Fruit fly (Drosophila melanogaster) whole organism, embryonic: ENCODE measurements around the gene dbr.

ENCODE experiments used
- Asciz ChIP-seq: fragments of 200-800 bp; sonication (Bioruptor generic); optimal IDR thresholded peaks from 2 replicates; lab custom pipeline; 2017; ENCODE audit warnings: missing biosample characterization, mild to moderate bottlenecking, missing genetic modification characterization, missing genetic modification reagents
- CG10209 ChIP-seq: fragments of 200-800 bp; sonication (Bioruptor generic); optimal IDR thresholded peaks from 3 replicates; lab custom pipeline; 2017; ENCODE audit warnings: missing biosample characterization, mild to moderate bottlenecking, missing genetic modification characterization, missing genetic modification reagents
- CG12155 ChIP-seq: fragments of 200-800 bp; sonication (Bioruptor generic); optimal IDR thresholded peaks from 3 replicates; lab custom pipeline; 2016; ENCODE audit warnings: missing biosample characterization, missing genetic modification characterization
- CG14014 ChIP-seq: fragments of 200-800 bp; sonication (Bioruptor generic); IDR thresholded peaks from 2 replicates; pipeline ENCODE4 v1.3.6; 2022; ENCODE audit warnings: missing biosample characterization, missing genetic modification characterization
- CG15601 ChIP-seq: fragments of 200-800 bp; sonication (Bioruptor generic); optimal IDR thresholded peaks from 3 replicates; lab custom pipeline; 2019; ENCODE audit warnings: missing biosample characterization, mild to moderate bottlenecking, missing genetic modification characterization, moderate library complexity
- CG15696 ChIP-seq: fragments of 200-800 bp; sonication (Bioruptor generic); optimal IDR thresholded peaks from 2 replicates; lab custom pipeline; 2019; ENCODE audit warnings: missing biosample characterization, mild to moderate bottlenecking, missing genetic modification characterization, moderate library complexity
- CG16863 ChIP-seq: fragments of 200-800 bp; sonication (Bioruptor generic); optimal IDR thresholded peaks from 3 replicates; lab custom pipeline; 2016; ENCODE audit warnings: missing biosample characterization, missing genetic modification characterization
- CG1832 ChIP-seq: fragments of 200-800 bp; sonication (Bioruptor generic); optimal IDR thresholded peaks from 2 replicates; lab custom pipeline; 2017; ENCODE audit warnings: missing biosample characterization, mild to moderate bottlenecking, missing genetic modification characterization, inconsistent platforms
- CG18619 ChIP-seq: fragments of 200-800 bp; sonication (Bioruptor generic); optimal IDR thresholded peaks from 3 replicates; lab custom pipeline; 2017; ENCODE audit warnings: missing biosample characterization, mild to moderate bottlenecking, missing genetic modification characterization
- CG33213 ChIP-seq: fragments of 200-800 bp; sonication (Bioruptor generic); optimal IDR thresholded peaks from 3 replicates; lab custom pipeline; 2016; ENCODE audit warnings: missing biosample characterization, missing genetic modification characterization
- CG33557 ChIP-seq: fragments of 200-800 bp; sonication (Bioruptor generic); optimal IDR thresholded peaks from 2 replicates; lab custom pipeline; 2019; ENCODE audit warnings: missing biosample characterization, mild to moderate bottlenecking, missing genetic modification characterization, moderate library complexity
- CG34224 ChIP-seq: fragments of 200-800 bp; sonication (Bioruptor generic); IDR thresholded peaks from 3 replicates; pipeline ENCODE4 v1.3.6; 2022; ENCODE audit warnings: missing biosample characterization, missing genetic modification characterization; ENCODE audit not compliant: partially characterized antibody
- CG3847 ChIP-seq: fragments of 200-800 bp; sonication (Bioruptor generic); IDR thresholded peaks from 2 replicates; pipeline ENCODE4 v1.3.6; 2022; ENCODE audit warnings: missing biosample characterization, missing genetic modification characterization
- CG6654 ChIP-seq: fragments of 200-800 bp; sonication (Bioruptor generic); optimal IDR thresholded peaks from 2 replicates; lab custom pipeline; 2017; ENCODE audit warnings: missing biosample characterization, mild to moderate bottlenecking, missing genetic modification characterization
- CG7839 ChIP-seq: fragments of 200-800 bp; sonication (Bioruptor generic); optimal IDR thresholded peaks from 3 replicates; lab custom pipeline; 2018; ENCODE audit warnings: missing biosample characterization, mild to moderate bottlenecking, missing genetic modification characterization, moderate library complexity
- CG8290 ChIP-seq, 3 experiments: fragments of 200-800 bp; sonication (Bioruptor generic); optimal IDR thresholded peaks; 2 replicates each; lab custom pipeline; 2016 to 2019; ENCODE audit warnings: missing biosample characterization in 3 of 3, missing genetic modification characterization in 3 of 3, mild to moderate bottlenecking in 2 of 3, moderate library complexity in 1 of 3
- CG8765 ChIP-seq: fragments of 200-800 bp; sonication (Bioruptor generic); IDR thresholded peaks from 2 replicates; pipeline ENCODE4 v1.3.6; 2022; ENCODE audit warnings: missing biosample characterization, missing genetic modification characterization
- CG9215 ChIP-seq: fragments of 200-800 bp; sonication (Bioruptor generic); IDR thresholded peaks from 2 replicates; pipeline ENCODE4 v1.3.6; 2022; ENCODE audit warnings: missing biosample characterization, missing genetic modification characterization
- CG9817 ChIP-seq: fragments of 200-800 bp; sonication (Bioruptor generic); optimal IDR thresholded peaks from 2 replicates; lab custom pipeline; 2018; ENCODE audit warnings: missing biosample characterization, mild to moderate bottlenecking, missing genetic modification characterization, moderate library complexity
- CTCF ChIP-seq: fragments of 200-800 bp; sonication (Bioruptor generic); optimal IDR thresholded peaks from 2 replicates; lab custom pipeline; 2017; ENCODE audit warnings: missing biosample characterization, mild to moderate bottlenecking, missing genetic modification characterization, moderate library complexity
- CrebB ChIP-seq: fragments of 200-800 bp; sonication (Bioruptor generic); optimal IDR thresholded peaks from 3 replicates; lab custom pipeline; 2018; ENCODE audit warnings: missing biosample characterization, mild to moderate bottlenecking, missing genetic modification characterization
- D ChIP-seq, 2 experiments: fragments of 200-800 bp in 1 of 2; fragments of >200 bp in 1 of 2; sonication (Bioruptor generic) in 1 of 2; optimal IDR thresholded peaks; 2 replicates in 1 of 2; 3 replicates in 1 of 2; lab custom pipeline; 2017; ENCODE audit warnings: mild to moderate bottlenecking in 1 of 2, missing biosample characterization in 1 of 2, missing genetic modification characterization in 1 of 2, missing genetic modification reagents in 1 of 2
- Dll ChIP-seq: fragments of 200-800 bp; sonication (Bioruptor generic); IDR thresholded peaks from 4 replicates; pipeline ENCODE4 v1.3.6; 2022; ENCODE audit warnings: missing biosample characterization, missing genetic modification characterization; ENCODE audit not compliant: partially characterized antibody
- Dp ChIP-seq: fragments of 200-800 bp; sonication (Bioruptor generic); optimal IDR thresholded peaks from 2 replicates; lab custom pipeline; 2018; ENCODE audit warnings: missing biosample characterization, mild to moderate bottlenecking, missing genetic modification characterization, moderate library complexity
- Fer1 ChIP-seq: fragments of 200-800 bp; sonication (Bioruptor generic); optimal IDR thresholded peaks from 2 replicates; lab custom pipeline; 2017; ENCODE audit warnings: missing biosample characterization, mild to moderate bottlenecking, missing genetic modification characterization
- Gug ChIP-seq: fragments of 200-800 bp; sonication (Bioruptor generic); IDR thresholded peaks from 4 replicates; pipeline ENCODE4 v1.3.6; 2022; ENCODE audit warnings: missing biosample characterization, missing genetic modification characterization
- HLHmδ ChIP-seq: fragments of 200-800 bp; sonication (Bioruptor generic); optimal IDR thresholded peaks from 2 replicates; lab custom pipeline; 2018; ENCODE audit warnings: missing biosample characterization, mild to moderate bottlenecking, missing genetic modification characterization, moderate library complexity
- Lhr ChIP-seq: fragments of 200-800 bp; sonication (Bioruptor generic); optimal IDR thresholded peaks from 3 replicates; lab custom pipeline; 2017; ENCODE audit warnings: mild to moderate bottlenecking, missing biosample characterization, missing genetic modification reagents, missing genetic modification characterization
- NC2α ChIP-seq: fragments of 200-800 bp; sonication (Bioruptor generic); optimal IDR thresholded peaks from 2 replicates; lab custom pipeline; 2016; ENCODE audit warnings: missing biosample characterization, missing genetic modification characterization
- Neu2 ChIP-seq: fragments of 200-800 bp; sonication (Bioruptor generic); optimal IDR thresholded peaks from 3 replicates; lab custom pipeline; 2016; ENCODE audit warnings: missing biosample characterization, missing genetic modification characterization, borderline replicate concordance
- Ptx1 ChIP-seq: fragments of 200-800 bp; sonication (Bioruptor generic); IDR thresholded peaks from 2 replicates; pipeline ENCODE4 v1.3.6; 2022; ENCODE audit warnings: missing biosample characterization, missing genetic modification characterization
- Six4 ChIP-seq: fragments of 200-800 bp; sonication (Bioruptor generic); optimal IDR thresholded peaks from 2 replicates; lab custom pipeline; 2016; ENCODE audit warnings: missing biosample characterization, missing genetic modification characterization
- abd-A ChIP-seq: fragments of 200-800 bp; sonication (Bioruptor generic); optimal IDR thresholded peaks from 3 replicates; lab custom pipeline; 2019; ENCODE audit warnings: missing biosample characterization, mild to moderate bottlenecking, missing genetic modification characterization, moderate library complexity
- cato ChIP-seq: fragments of 200-800 bp; sonication (Bioruptor generic); optimal IDR thresholded peaks from 2 replicates; lab custom pipeline; 2016; ENCODE audit warnings: missing biosample characterization, missing genetic modification characterization, borderline replicate concordance
- chn ChIP-seq: fragments of 200-800 bp; sonication (Bioruptor generic); optimal IDR thresholded peaks from 2 replicates; lab custom pipeline; 2016; ENCODE audit warnings: missing biosample characterization, missing genetic modification characterization
- cwo ChIP-seq: fragments of 200-800 bp; sonication (Bioruptor generic); optimal IDR thresholded peaks from 3 replicates; lab custom pipeline; 2017; ENCODE audit warnings: missing biosample characterization, missing genetic modification characterization, mild to moderate bottlenecking, moderate library complexity, missing genetic modification reagents
- exex ChIP-seq: fragments of 200-800 bp; sonication (Bioruptor generic); optimal IDR thresholded peaks from 4 replicates; lab custom pipeline; 2018; ENCODE audit warnings: missing biosample characterization, mild to moderate bottlenecking, missing genetic modification characterization, moderate library complexity
- gcm ChIP-seq: fragments of 200-800 bp; sonication (Bioruptor generic); optimal IDR thresholded peaks from 2 replicates; lab custom pipeline; 2019; ENCODE audit warnings: missing biosample characterization, mild to moderate bottlenecking, missing genetic modification characterization, moderate library complexity
- gsb-n ChIP-seq: fragments of 200-800 bp; sonication (Bioruptor generic); optimal IDR thresholded peaks from 3 replicates; lab custom pipeline; 2018; ENCODE audit warnings: missing biosample characterization, mild to moderate bottlenecking, missing genetic modification characterization
- klu ChIP-seq: fragments of 200-800 bp; sonication (Bioruptor generic); IDR thresholded peaks from 2 replicates; pipeline ENCODE4 v1.3.6; 2022; ENCODE audit warnings: missing biosample characterization, missing genetic modification characterization
- peb ChIP-seq: fragments of 200-800 bp; sonication (Bioruptor generic); IDR thresholded peaks from 2 replicates; pipeline ENCODE4 v1.3.6; 2022; ENCODE audit warnings: missing biosample characterization, missing genetic modification characterization
- phol ChIP-seq: fragments of 200-800 bp; sonication (Bioruptor generic); optimal IDR thresholded peaks from 3 replicates; lab custom pipeline; 2018; ENCODE audit warnings: missing biosample characterization, mild to moderate bottlenecking, missing genetic modification characterization, moderate library complexity
- psq ChIP-seq: fragments of 200-800 bp; sonication (Bioruptor generic); optimal IDR thresholded peaks from 2 replicates; lab custom pipeline; 2017; ENCODE audit warnings: missing biosample characterization, missing genetic modification characterization
- sc ChIP-seq, 3 experiments: fragments of >200 bp in 2 of 3; fragments of 200-800 bp in 1 of 3; sonication (Bioruptor generic) in 1 of 3; optimal IDR thresholded peaks; 2 replicates in 2 of 3; 3 replicates in 1 of 3; lab custom pipeline; 2017; ENCODE audit warnings: mild to moderate bottlenecking in 1 of 3, missing biosample characterization in 1 of 3, missing genetic modification characterization in 1 of 3, missing genetic modification reagents in 1 of 3
- sd ChIP-seq: fragments of 200-800 bp; sonication (Bioruptor generic); optimal IDR thresholded peaks from 3 replicates; lab custom pipeline; 2018; ENCODE audit warnings: missing biosample characterization, mild to moderate bottlenecking, missing genetic modification characterization, moderate library complexity
- slou ChIP-seq: fragments of 200-800 bp; sonication (Bioruptor generic); optimal IDR thresholded peaks from 3 replicates; lab custom pipeline; 2016; ENCODE audit warnings: missing biosample characterization, missing genetic modification characterization
- sqz ChIP-seq: fragments of 200-800 bp; sonication (Bioruptor generic); optimal IDR thresholded peaks from 3 replicates; lab custom pipeline; 2018; ENCODE audit warnings: missing biosample characterization, mild to moderate bottlenecking, missing genetic modification characterization
- wek ChIP-seq: fragments of 200-800 bp; sonication (Bioruptor generic); optimal IDR thresholded peaks from 3 replicates; lab custom pipeline; 2018; ENCODE audit warnings: missing biosample characterization, mild to moderate bottlenecking, missing genetic modification characterization, moderate library complexity
- z ChIP-seq: fragments of 200-800 bp; sonication (Bioruptor generic); IDR thresholded peaks from 3 replicates; pipeline ENCODE4 v1.3.6; 2022; ENCODE audit warnings: missing biosample characterization, missing genetic modification characterization

dbr gene

DNA sequence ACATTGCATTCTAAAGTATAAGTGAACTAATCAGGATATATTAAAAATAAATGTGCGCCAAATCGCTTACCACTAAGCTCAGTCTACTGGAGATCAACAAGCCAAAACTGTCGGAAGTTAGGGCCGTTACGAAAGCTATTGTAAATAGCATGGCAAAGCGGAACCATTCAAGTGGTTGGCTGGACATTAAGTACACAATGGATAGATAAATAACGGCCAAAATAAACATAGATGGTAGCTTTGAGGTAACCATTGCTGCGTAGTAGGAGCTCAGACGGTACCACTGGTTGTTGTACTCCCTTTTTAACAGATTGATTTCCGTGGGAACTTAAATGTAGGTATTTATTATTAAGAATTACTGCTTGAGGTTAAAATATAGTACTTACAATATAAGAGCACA, 51.5 kb downstream of the dbr start:
- TF ChIP-seq CG33557 (GFP tag; lab: Kevin White, UChicago) (peak; percentile 13), CG33213 (GFP tag; lab: Kevin White, UChicago) (peak; percentile 19), CG18619 (GFP tag; lab: Kevin White, UChicago) (peak; percentile 19), gsb-n (tag; lab: Kevin White, UChicago) (no peak), Lhr (GFP tag; lab: Kevin White, UChicago) (no peak), CG1832 (no peak), CG7839 (no peak), D (optimal IDR thresholded peaks at IDR 0.05; lab: Kevin White, UChicago) (no peak), D (GFP tag; optimal IDR thresholded peaks at IDR 0.05; lab: Kevin White, UChicago) (no peak), wek (GFP tag; lab: Kevin White, UChicago) (peak; percentile 59), z (no peak), CG34224 (no peak), abd-A (tag; lab: Kevin White, UChicago) (no peak), CG9215 (GFP tag; lab: Robert Waterston, UW) (no peak), Asciz (GFP tag; lab: Kevin White, UChicago) (peak; percentile 44), cato (GFP tag; lab: Kevin White, UChicago) (no peak), exex (peak; percentile 11), Dp (GFP tag; lab: Kevin White, UChicago) (no peak), psq (GFP tag; lab: Kevin White, UChicago) (no peak), gcm (GFP tag; lab: Kevin White, UChicago) (no peak), phol (tag; lab: Kevin White, UChicago) (no peak), CG16863 (GFP tag; lab: Kevin White, UChicago) (no peak), CG8765 (GFP tag; lab: Robert Waterston, UW) (no peak), CG15601 (peak; percentile 57), chn (GFP tag; lab: Kevin White, UChicago) (no peak), Ptx1 (GFP tag; lab: Robert Waterston, UW) (no peak), CG15696 (tag; lab: Kevin White, UChicago) (no peak), CG12155 (GFP tag; lab: Kevin White, UChicago) (no peak), klu (no peak), CG14014 (GFP tag; lab: Robert Waterston, UW) (peak; percentile 62; the same call in 1 of the 2 replicates), peb (GFP tag; lab: Robert Waterston, UW) (no peak), CG9817 (tag; lab: Kevin White, UChicago) (no peak), Dll (GFP tag; lab: Robert Waterston, UW) (no peak), sqz (GFP tag; lab: Kevin White, UChicago) (no peak), HLHmδ (peak; percentile 63), slou (no peak), CG10209 (GFP tag; lab: Kevin White, UChicago) (peak; percentile 19), Fer1 (GFP tag; lab: Kevin White, UChicago) (peak; percentile 75), CG8290 (GFP tag; optimal IDR thresholded peaks at IDR 0.05; lab: Kevin White, UChicago) (no peak), CG8290 (tag; optimal IDR thresholded peaks at IDR 0.05; lab: Kevin White, UChicago) (peak in 1 of 2 experiments; percentile 73), Gug (GFP tag; lab: Robert Waterston, UW) (no peak), NC2α (GFP tag; lab: Kevin White, UChicago) (no peak), sc (optimal IDR thresholded peaks at IDR 0.05; lab: Kevin White, UChicago) (no peak), sc (GFP tag; optimal IDR thresholded peaks at IDR 0.05; lab: Kevin White, UChicago) (no peak), CTCF (GFP tag; lab: Kevin White, UChicago) (peak; percentile 16), Neu2 (no peak), CG3847 (GFP tag; lab: Robert Waterston, UW) (no peak), CrebB (peak; percentile 20), Six4 (GFP tag; lab: Kevin White, UChicago) (no peak), sd (no peak), CG6654 (GFP tag; lab: Kevin White, UChicago) (no peak), cwo (GFP tag; lab: Kevin White, UChicago) (peak; percentile 13)
